Fruit fly (Drosophila melanogaster): ENCODE measurements around the gene CG9123.

CG9123 gene

dm6 chrX:15299927-15300740, 41.8 kb downstream of the CG9123 start:
- TF ChIP-seq psq (optimal IDR thresholded peaks at IDR 0.05) (no peak), pan (optimal IDR thresholded peaks at IDR 0.05) (no peak), EcR (GFP tag; optimal IDR thresholded peaks at IDR 0.05) (no peak), usp (GFP tag; optimal IDR thresholded peaks at IDR 0.05) (no peak)

DNA sequence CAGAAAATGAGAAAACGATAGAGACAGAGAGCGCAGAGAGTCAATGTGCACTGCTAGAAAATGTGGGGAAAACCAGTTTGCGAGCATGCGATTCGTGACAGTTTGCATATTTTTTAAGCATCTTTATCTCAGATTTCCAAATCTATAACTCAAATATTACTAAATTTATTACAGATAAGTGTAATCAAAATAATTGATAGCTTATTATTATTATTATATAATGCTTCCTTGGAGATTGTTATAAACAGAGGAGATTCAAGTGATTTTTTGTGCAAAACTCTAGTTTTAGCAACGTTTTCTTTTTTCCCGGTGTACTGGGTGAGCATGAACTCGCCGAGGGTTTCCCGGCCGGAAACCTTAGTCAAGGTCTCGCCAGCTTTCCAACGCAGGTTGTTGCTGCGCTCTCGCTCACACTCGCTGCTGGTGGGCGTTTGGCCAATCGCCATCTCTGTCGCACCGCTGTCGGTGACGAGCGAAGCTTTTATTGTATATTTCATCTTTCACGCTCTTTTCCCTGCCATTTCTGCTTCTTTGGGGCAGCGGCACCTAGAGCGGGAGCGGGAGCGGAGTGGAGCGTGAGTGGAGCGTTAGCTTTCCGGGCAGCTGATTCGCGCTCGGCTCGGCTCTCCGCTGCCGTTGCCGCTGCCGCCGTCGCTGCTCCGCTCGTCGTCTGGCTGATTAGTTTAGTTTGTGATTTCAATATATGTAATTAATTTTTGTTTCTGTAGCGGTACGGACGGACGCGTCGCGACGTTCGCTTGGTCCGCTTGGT, 43.4 kb downstream of the CG9123 start:
- TF ChIP-seq CG8478 (optimal IDR thresholded peaks at IDR 0.05) (no peak), Dll (optimal IDR thresholded peaks at IDR 0.05) (peak; percentile 77)

DNA sequence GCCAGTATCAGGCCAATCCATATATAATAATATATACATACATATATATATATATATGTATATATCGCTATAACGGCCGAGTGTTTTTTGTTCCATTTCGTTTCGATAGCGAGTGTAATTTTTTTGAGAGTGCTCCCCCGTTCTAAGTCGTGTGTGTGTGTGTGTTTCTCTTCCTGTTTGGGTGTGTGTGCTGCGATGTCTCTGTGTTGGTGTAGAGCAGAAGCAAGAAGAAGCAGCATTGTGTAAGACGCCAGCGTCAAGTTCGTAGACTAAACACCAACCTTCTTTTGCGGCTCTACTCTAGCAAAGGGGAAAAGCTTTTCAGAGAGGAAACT, 44.0 kb downstream of the CG9123 start:
- TF ChIP-seq Dll (optimal IDR thresholded peaks at IDR 0.05) (no peak), EcR (GFP tag; optimal IDR thresholded peaks at IDR 0.05) (no peak), pan (optimal IDR thresholded peaks at IDR 0.05) (no peak), CG8478 (optimal IDR thresholded peaks at IDR 0.05) (no peak), psq (optimal IDR thresholded peaks at IDR 0.05) (no peak), usp (GFP tag; optimal IDR thresholded peaks at IDR 0.05) (no peak)

dm6 chrX:15296969-15297816, 44.7 kb downstream of the CG9123 start, which contains the start of gene gce:
Gene gce (plus strand): TSS chrX:15297766.
- TF ChIP-seq Dll (optimal IDR thresholded peaks at IDR 0.05) (no peak), usp (GFP tag; optimal IDR thresholded peaks at IDR 0.05) (no peak), pan (optimal IDR thresholded peaks at IDR 0.05) (no peak)

DNA sequence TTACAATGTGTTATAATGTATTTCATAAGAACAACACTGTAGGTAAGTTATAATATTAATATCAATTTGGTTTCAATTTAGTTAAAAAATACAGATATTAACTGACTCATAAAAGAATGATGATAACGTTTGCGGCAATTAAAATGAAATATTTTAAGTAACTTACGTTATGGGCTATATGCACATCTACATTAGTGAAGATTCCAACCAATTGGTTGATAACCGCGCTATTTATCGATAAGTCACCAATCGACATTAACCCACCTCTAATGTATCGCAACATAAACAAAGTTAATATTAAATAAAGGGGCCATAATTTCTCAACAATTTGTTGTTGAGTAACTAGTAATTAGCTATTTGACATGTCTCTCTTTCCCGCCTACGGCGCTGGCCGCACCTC, 49.1 kb downstream of the CG9123 start, which contains the start of gene CG5877:
Gene CG5877, plus strand, starts transcription at position 238 of the 400 bp plus-strand sequence.
- TF ChIP-seq CG8478 (optimal IDR thresholded peaks at IDR 0.05), result no peak
- no peak for TF ChIP-seq EcR (GFP tag; optimal IDR thresholded peaks at IDR 0.05)
- no peak for TF ChIP-seq pan (optimal IDR thresholded peaks at IDR 0.05)
- TF ChIP-seq usp (GFP tag; optimal IDR thresholded peaks at IDR 0.05), result no peak

Measured in whole organism.